Fruit fly (Drosophila melanogaster): ENCODE data around the gene Usp12-46.

DNA sequence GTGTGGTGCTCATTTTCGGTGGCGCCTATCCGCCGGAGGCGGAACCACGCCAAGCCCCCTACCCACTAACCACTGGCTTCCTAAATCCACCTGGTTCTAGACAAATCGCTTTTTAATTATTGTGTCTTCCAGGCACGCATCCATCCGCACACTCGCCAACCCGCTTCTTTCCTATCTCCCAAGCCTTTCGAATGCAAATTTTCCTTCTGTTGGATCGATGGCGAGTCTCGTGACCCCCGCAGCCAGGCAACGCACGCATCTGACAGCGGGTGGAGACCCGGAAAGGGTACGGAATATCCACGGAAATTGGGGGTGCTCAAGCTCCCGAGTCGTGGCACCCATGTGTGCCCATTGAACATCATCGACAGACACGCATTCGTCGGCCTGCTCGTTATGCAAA, 43.5 kb upstream of the Usp12-46 start, which contains the start of gene CG13842:
- no peak for TF ChIP-seq pan (optimal IDR thresholded peaks at IDR 0.05)
- no peak for TF ChIP-seq usp (GFP tag; optimal IDR thresholded peaks at IDR 0.05)
